Worm (Caenorhabditis elegans): ENCODE measurements around the gene ceh-10.

DNA sequence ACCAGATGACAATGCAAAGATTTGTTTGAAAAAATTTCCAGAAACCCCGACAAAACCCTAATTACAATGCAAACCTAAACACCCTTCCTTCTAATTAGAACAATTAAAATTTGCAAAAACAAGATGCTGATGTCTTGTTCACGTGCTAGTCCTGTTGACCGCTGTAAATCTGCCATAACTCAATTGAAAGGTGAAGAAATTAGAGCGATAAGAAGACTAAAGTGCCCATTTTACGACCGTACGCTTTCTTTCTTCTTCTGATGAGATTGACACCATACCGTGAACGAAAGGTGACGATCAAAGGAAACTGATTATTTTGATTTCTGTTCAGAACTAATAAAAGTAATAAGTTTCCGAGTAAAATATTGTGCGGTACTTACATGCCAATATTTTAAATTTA lies 14.7 kb downstream of the ceh-10 start:
- TF ChIP-seq ama-1 (optimal IDR thresholded peaks at IDR 0.05) (no peak), snpc-4 (tag; optimal IDR thresholded peaks at IDR 0.05) (no peak), fkh-10 (GFP tag; optimal IDR thresholded peaks at IDR 0.05) (no peak), nhr-237 (tag; optimal IDR thresholded peaks at IDR 0.05) (no peak), nhr-25 (tag; optimal IDR thresholded peaks at IDR 0.05) (no peak), lin-39 (tag; optimal IDR thresholded peaks at IDR 0.05) (no peak), lin-15B (tag; optimal IDR thresholded peaks at IDR 0.05) (no peak), unc-39 (tag; optimal IDR thresholded peaks at IDR 0.05) (no peak), egl-5 (tag; optimal IDR thresholded peaks at IDR 0.05) (no peak), unc-62 (GFP tag; optimal IDR thresholded peaks at IDR 0.05) (no peak), elt-3 (tag; optimal IDR thresholded peaks at IDR 0.05) (no peak)
